Worm (Caenorhabditis elegans) whole organism, midembryonic: ENCODE measurements around the gene zyg-11.

Experiments
- T22C8.4 ChIP-seq: fragments of 200-800 bp; sonication (Bioruptor generic); IDR thresholded peaks from 2 replicates; pipeline ENCODE4 v1.3.6; 2022; ENCODE audit warnings: missing genetic modification characterization, missing compliant biosample characterization
- cog-1 ChIP-seq: sonication (generic microtip); optimal IDR thresholded peaks from 2 replicates; lab custom pipeline; 2016; ENCODE audit warnings: missing genetic modification characterization, missing compliant biosample characterization
- klf-2 ChIP-seq: fragments of 200-800 bp; sonication (Bioruptor generic); conservative IDR thresholded peaks from 2 replicates; pipeline ENCODE4 v1.3.6; 2022; ENCODE audit warnings: missing genetic modification reagents, missing genetic modification characterization, missing compliant biosample characterization
- med-1 ChIP-seq: sonication (generic microtip); optimal IDR thresholded peaks from 2 replicates; lab custom pipeline; 2017; ENCODE audit warnings: missing genetic modification characterization, mild to moderate bottlenecking, missing compliant biosample characterization, antibody characterized with exemption, missing genetic modification reagents; ENCODE audit not compliant: insufficient read depth
- ref-1 ChIP-seq: fragments of 200-800 bp; sonication (Bioruptor generic); conservative IDR thresholded peaks from 2 replicates; pipeline ENCODE4 v1.3.6; 2022; ENCODE audit warnings: missing genetic modification reagents, missing genetic modification characterization, missing compliant biosample characterization
- tab-1 ChIP-seq: fragments of 200-800 bp; sonication (Bioruptor generic); IDR thresholded peaks from 2 replicates; pipeline ENCODE4 v1.3.6; 2022; ENCODE audit warnings: missing genetic modification characterization, missing compliant biosample characterization
- ztf-23 ChIP-seq: fragments of 200-800 bp; sonication (Bioruptor generic); IDR thresholded peaks from 2 replicates; pipeline ENCODE4 v1.3.6; 2022; ENCODE audit warnings: missing genetic modification reagents, missing genetic modification characterization, missing compliant biosample characterization
- ztf-29 ChIP-seq: fragments of 200-800 bp; sonication (Bioruptor generic); IDR thresholded peaks from 2 replicates; pipeline ENCODE4 v1.3.6; 2022; ENCODE audit warnings: missing genetic modification reagents, missing genetic modification characterization, missing compliant biosample characterization

DNA sequence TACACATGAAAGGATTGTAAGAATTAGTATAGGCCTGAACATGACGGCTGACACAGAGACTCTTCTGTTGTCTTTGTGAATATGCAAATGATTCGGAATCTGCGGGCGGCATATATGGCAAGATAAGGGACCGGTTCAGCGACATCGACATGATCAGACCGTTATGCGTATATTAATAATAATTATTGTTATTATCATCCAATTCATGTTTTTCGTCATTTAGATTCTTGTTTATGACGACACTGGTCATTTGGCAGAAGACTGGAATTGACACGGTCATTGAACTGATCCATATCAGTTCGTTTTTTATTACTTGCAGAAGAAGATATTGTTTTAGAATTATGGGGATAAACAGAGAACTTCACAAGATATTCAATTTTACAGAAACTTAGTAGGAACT lies 33.0 kb downstream of the zyg-11 start, which contains the start of gene mtre-1:
- TF ChIP-seq cog-1 (tag; lab: Kevin White, UChicago) = no peak
- TF ChIP-seq ztf-29 (GFP tag; lab: Robert Waterston, UW) = no peak
- no peak for TF ChIP-seq T22C8.4 (GFP tag; lab: Robert Waterston, UW)
- no peak for TF ChIP-seq tab-1 (GFP tag; lab: Robert Waterston, UW)
- TF ChIP-seq med-1 = no peak
- TF ChIP-seq klf-2 (GFP tag; lab: Robert Waterston, UW) = no peak
- TF ChIP-seq ztf-23 (GFP tag; lab: Robert Waterston, UW) = no peak
- TF ChIP-seq ref-1 (GFP tag; lab: Robert Waterston, UW) = no peak
